Fruit fly (Drosophila melanogaster): Measurements from ENCODE around the gene Usp7.
A peak's percentile ranks its signal among the peaks of the same experiment; 100 is the strongest.

Usp7 gene

dm6 chrX:12018440-12019101 lies 10.3 kb downstream of the Usp7 start, which contains the start of gene Lsm12a (continued):
- TF ChIP-seq tna (GFP tag; IDR thresholded peaks at IDR 0.05; ENCODE audit: partially characterized antibody) (peak; percentile 38; the same call in 1 of the 2 replicates), CG16813 (GFP tag; IDR thresholded peaks at IDR 0.05; ENCODE audit: partially characterized antibody) (peak; percentile 71), Opbp (GFP tag; IDR thresholded peaks at IDR 0.05; ENCODE audit: partially characterized antibody) (peak; percentile 60; the same call in 2 of the 3 replicates), Dref (GFP tag; IDR thresholded peaks at IDR 0.05) (peak; percentile 77)

DNA sequence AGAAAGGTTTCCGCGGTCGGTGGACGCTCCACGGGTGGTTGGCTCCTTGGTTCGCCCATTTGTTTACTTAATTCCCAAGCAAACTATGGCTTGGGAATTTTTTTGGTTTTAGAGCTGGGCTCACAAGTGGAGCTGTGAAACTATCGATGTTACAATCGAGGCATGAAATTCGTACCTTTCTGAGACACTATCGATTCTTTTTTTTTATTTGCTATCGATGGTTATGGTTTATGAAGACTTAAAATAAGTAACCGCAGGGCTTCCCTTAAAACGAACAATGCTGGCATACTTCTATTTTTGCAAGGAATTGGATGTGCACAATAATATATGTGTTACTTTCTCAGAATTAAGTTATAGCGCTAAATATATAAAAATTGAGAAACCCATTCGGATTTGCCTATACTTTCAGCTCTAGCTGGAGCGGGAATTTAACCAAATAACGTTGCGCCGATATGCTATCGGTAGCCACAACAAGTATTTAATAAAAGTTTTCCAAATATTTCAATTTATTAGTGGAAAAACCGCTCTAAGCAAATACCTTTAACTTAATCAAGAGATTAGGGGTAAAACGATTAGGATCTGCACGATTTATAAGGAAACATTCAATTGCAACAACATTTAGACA lies 10.9 kb downstream of the Usp7 start, which contains the start of gene Chrac-16:
TSS of gene Chrac-16 (minus strand) at position 147 of the 625 bp plus-strand sequence.
- TF ChIP-seq Dref (GFP tag; IDR thresholded peaks at IDR 0.05): peak; percentile 76
- TF ChIP-seq CG9932 (GFP tag; IDR thresholded peaks at IDR 0.05): peak; percentile 19; the same call in 1 of the 2 replicates
- TF ChIP-seq caup (GFP tag; optimal IDR thresholded peaks at IDR 0.05; ENCODE audit: severe bottlenecking): no peak
- TF ChIP-seq CG6254 (GFP tag; optimal IDR thresholded peaks at IDR 0.05): no peak
- no peak for TF ChIP-seq CG2116 (GFP tag; optimal IDR thresholded peaks at IDR 0.05)
- TF ChIP-seq inv (GFP tag; IDR thresholded peaks at IDR 0.05; ENCODE audit: partially characterized antibody): peak; percentile 77
- peak; percentile 71 for TF ChIP-seq CG13287 (GFP tag; IDR thresholded peaks at IDR 0.05; ENCODE audit: partially characterized antibody)
- TF ChIP-seq gsb-n (tag; optimal IDR thresholded peaks at IDR 0.05): no peak
- TF ChIP-seq hb (GFP tag; IDR thresholded peaks at IDR 0.05; ENCODE audit: partially characterized antibody): peak; percentile 73
- TF ChIP-seq sna (GFP tag; IDR thresholded peaks at IDR 0.05; ENCODE audit: partially characterized antibody): peak; percentile 70
- TF ChIP-seq CG42726 (GFP tag; IDR thresholded peaks at IDR 0.05; ENCODE audit: partially characterized antibody): peak; percentile 54; the same call in 1 of the 2 replicates
- peak; percentile 81 for TF ChIP-seq Bgb (GFP tag; IDR thresholded peaks at IDR 0.05; ENCODE audit: partially characterized antibody)
- TF ChIP-seq vnd (GFP tag; IDR thresholded peaks at IDR 0.05; ENCODE audit: partially characterized antibody): peak; percentile 80
- no peak for TF ChIP-seq scrt (GFP tag; optimal IDR thresholded peaks at IDR 0.05)
- peak; percentile 83 for TF ChIP-seq Sry-δ (GFP tag; optimal IDR thresholded peaks at IDR 0.05)
- no peak for TF ChIP-seq D19A (tag; optimal IDR thresholded peaks at IDR 0.05)
- peak; percentile 63; the same call in 2 of the 3 replicates for TF ChIP-seq CG7963 (GFP tag; IDR thresholded peaks at IDR 0.05; ENCODE audit: partially characterized antibody)
- TF ChIP-seq CG15601 (tag; optimal IDR thresholded peaks at IDR 0.05): no peak
- no peak for TF ChIP-seq cad (GFP tag; optimal IDR thresholded peaks at IDR 0.05)
- TF ChIP-seq zen2 (GFP tag; IDR thresholded peaks at IDR 0.05; ENCODE audit: partially characterized antibody): peak; percentile 73
- no peak for TF ChIP-seq Fer3 (tag; optimal IDR thresholded peaks at IDR 0.05)
- peak; percentile 81 for TF ChIP-seq amos (GFP tag; IDR thresholded peaks at IDR 0.05; ENCODE audit: partially characterized antibody)
- no peak for TF ChIP-seq GATAe (GFP tag; conservative IDR thresholded peaks at IDR 0.05)
- TF ChIP-seq MBD-R2 (GFP tag; IDR thresholded peaks at IDR 0.05): peak; percentile 55
- no peak for TF ChIP-seq CG3065 (GFP tag; optimal IDR thresholded peaks at IDR 0.05)
- TF ChIP-seq Med (GFP tag): peak; percentile 62
- peak; percentile 84 for TF ChIP-seq CG6791 (GFP tag; IDR thresholded peaks at IDR 0.05; ENCODE audit: partially characterized antibody)
- TF ChIP-seq bab2 (GFP tag; optimal IDR thresholded peaks at IDR 0.05): no peak
- TF ChIP-seq Awh (GFP tag; IDR thresholded peaks at IDR 0.05): no peak
- TF ChIP-seq CG3995 (GFP tag; optimal IDR thresholded peaks at IDR 0.05): peak; percentile 2
- TF ChIP-seq gfzf (GFP tag; optimal IDR thresholded peaks at IDR 0.05): peak; percentile 20
- peak; percentile 37; the same call in 2 of the 3 replicates for TF ChIP-seq row (GFP tag; IDR thresholded peaks at IDR 0.05)
- peak; percentile 83 for TF ChIP-seq CG16813 (GFP tag; IDR thresholded peaks at IDR 0.05; ENCODE audit: partially characterized antibody)
- peak; percentile 70 for TF ChIP-seq HLH4C (GFP tag; IDR thresholded peaks at IDR 0.05; ENCODE audit: partially characterized antibody)
- peak; percentile 79; the same call in 3 of the 4 replicates for TF ChIP-seq chinmo (GFP tag; IDR thresholded peaks at IDR 0.05; ENCODE audit: partially characterized antibody)
- peak; percentile 78 for TF ChIP-seq Dll (GFP tag; IDR thresholded peaks at IDR 0.05; ENCODE audit: partially characterized antibody)
- TF ChIP-seq Scr (GFP tag; IDR thresholded peaks at IDR 0.05; ENCODE audit: partially characterized antibody): peak; percentile 78
- peak; percentile 53; the same call in 1 of the 3 replicates for TF ChIP-seq mld (GFP tag; IDR thresholded peaks at IDR 0.05; ENCODE audit: partially characterized antibody)
- TF ChIP-seq hbn (GFP tag; IDR thresholded peaks at IDR 0.05; ENCODE audit: partially characterized antibody): peak; percentile 62
- TF ChIP-seq CG9215 (GFP tag; IDR thresholded peaks at IDR 0.05): no peak
- TF ChIP-seq Doc3 (GFP tag; IDR thresholded peaks at IDR 0.05; ENCODE audit: partially characterized antibody): peak; percentile 67
